Worm (Caenorhabditis elegans) whole organism, late embryonic: ENCODE measurements around the gene oac-30.

Source experiments
- ama-1 ChIP-seq: fragments of 150-350 bp; optimal IDR thresholded peaks from 2 replicates; lab custom pipeline; 2014
- ceh-2 ChIP-seq: sonication (generic microtip); optimal IDR thresholded peaks from 2 replicates; lab custom pipeline; 2016; ENCODE audit warnings: missing genotype, missing genetic modification characterization, missing compliant biosample characterization
- ceh-24 ChIP-seq: sonication (generic microtip); optimal IDR thresholded peaks from 2 replicates; lab custom pipeline; 2016; ENCODE audit warnings: mild to moderate bottlenecking, missing genetic modification characterization, missing compliant biosample characterization
- ceh-45 ChIP-seq: fragments of 200-800 bp; sonication (Bioruptor generic); IDR thresholded peaks from 2 replicates; pipeline ENCODE4 v1.3.6; 2022; ENCODE audit warnings: missing genetic modification reagents, missing genetic modification characterization, missing compliant biosample characterization
- elt-2 ChIP-seq: sonication (generic microtip); optimal IDR thresholded peaks from 2 replicates; lab custom pipeline; 2016; ENCODE audit warnings: missing genetic modification reagents, missing genetic modification characterization, missing compliant biosample characterization
- ets-4 ChIP-seq: sonication (generic microtip); optimal IDR thresholded peaks from 2 replicates; lab custom pipeline; 2016; ENCODE audit warnings: missing genetic modification characterization, missing compliant biosample characterization
- hlh-15 ChIP-seq: sonication (generic microtip); optimal IDR thresholded peaks from 2 replicates; lab custom pipeline; 2016; ENCODE audit warnings: missing genetic modification characterization, missing compliant biosample characterization
- madf-2 ChIP-seq: sonication (generic microtip); optimal IDR thresholded peaks from 2 replicates; lab custom pipeline; 2017; ENCODE audit warnings: missing genetic modification characterization, missing compliant biosample characterization
- pha-2 ChIP-seq: sonication (generic microtip); optimal IDR thresholded peaks from 2 replicates; lab custom pipeline; 2017; ENCODE audit warnings: mild to moderate bottlenecking, missing genetic modification characterization, missing compliant biosample characterization
- pha-4 ChIP-seq: fragments of 150-350 bp; optimal IDR thresholded peaks from 2 replicates; lab custom pipeline; 2018; ENCODE audit warnings: missing biosample characterization, missing genetic modification reagents, missing genetic modification characterization
- rnt-1 ChIP-seq: sonication (generic microtip); optimal IDR thresholded peaks from 2 replicates; lab custom pipeline; 2016; ENCODE audit warnings: missing genetic modification characterization, missing compliant biosample characterization
- tbx-2 ChIP-seq: sonication (generic microtip); optimal IDR thresholded peaks from 2 replicates; lab custom pipeline; 2016; ENCODE audit warnings: missing genetic modification characterization, missing compliant biosample characterization
- zip-5 ChIP-seq: sonication (generic microtip); optimal IDR thresholded peaks from 2 replicates; lab custom pipeline; 2016; ENCODE audit warnings: missing genetic modification characterization, missing compliant biosample characterization

DNA sequence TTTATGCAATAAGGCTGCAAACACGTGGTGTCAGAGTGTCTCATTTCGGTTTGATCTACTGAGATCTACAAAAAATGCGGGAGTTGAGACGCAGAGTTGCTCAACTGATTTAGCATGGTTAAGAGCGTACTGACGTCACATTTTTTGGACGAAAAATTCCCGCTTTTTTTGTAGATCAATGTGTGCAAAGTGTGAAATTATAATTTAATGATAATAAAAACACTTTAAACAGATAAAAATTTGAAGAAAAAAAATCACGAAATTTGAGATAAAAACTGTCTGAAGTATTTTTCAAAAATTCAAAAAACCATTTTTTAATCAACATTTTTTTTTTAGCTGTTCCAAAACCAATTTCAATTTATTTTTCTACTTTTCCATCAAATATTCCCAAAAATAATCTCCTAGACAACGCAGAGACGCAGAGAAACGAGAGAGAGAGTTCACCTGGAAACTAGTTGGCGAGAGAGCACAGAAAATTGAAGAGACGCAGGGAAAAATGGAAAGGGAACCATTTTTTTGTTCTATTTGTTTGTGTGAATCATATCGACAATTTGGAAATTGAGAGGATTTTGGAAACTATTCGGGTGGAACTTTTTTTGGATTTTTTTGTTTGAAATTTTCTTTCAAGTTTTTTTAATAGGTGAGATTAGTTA lies 30.5 kb upstream of the oac-30 start:
- TF ChIP-seq ceh-45 (GFP tag; lab: Robert Waterston, UW) (no peak), ceh-2 (tag; lab: Kevin White, UChicago) (no peak), pha-2 (tag; lab: Kevin White, UChicago) (no peak), zip-5 (tag; lab: Kevin White, UChicago) (no peak), rnt-1 (tag; lab: Kevin White, UChicago) (no peak), madf-2 (tag; lab: Kevin White, UChicago) (no peak), ceh-24 (tag; lab: Kevin White, UChicago) (no peak), elt-2 (tag; lab: Kevin White, UChicago) (no peak), ets-4 (tag; lab: Kevin White, UChicago) (no peak), hlh-15 (tag; lab: Kevin White, UChicago) (no peak), pha-4 (tag; lab: Kevin White, UChicago) (no peak), tbx-2 (tag; lab: Kevin White, UChicago) (no peak), ama-1 (lab: Kevin White, UChicago) (no peak)
